Fruit fly (Drosophila melanogaster) whole organism, embryonic: ENCODE results near the gene CG12301.

Source experiments
- Abd-B ChIP-seq: fragments of 200-800 bp; sonication (Bioruptor generic); optimal IDR thresholded peaks from 2 replicates; lab custom pipeline; 2018; ENCODE audit warnings: missing biosample characterization, mild to moderate bottlenecking, missing genetic modification characterization, moderate library complexity
- Adf1 ChIP-seq: fragments of 200-800 bp; sonication (Bioruptor generic); IDR thresholded peaks from 2 replicates; pipeline ENCODE4 v1.3.6; 2022; ENCODE audit warnings: missing biosample characterization, missing genetic modification characterization
- Asciz ChIP-seq: fragments of 200-800 bp; sonication (Bioruptor generic); optimal IDR thresholded peaks from 2 replicates; lab custom pipeline; 2017; ENCODE audit warnings: missing biosample characterization, mild to moderate bottlenecking, missing genetic modification characterization, missing genetic modification reagents
- CG10366 ChIP-seq: fragments of 200-800 bp; sonication (Bioruptor generic); IDR thresholded peaks from 2 replicates; pipeline ENCODE4 v1.3.6; 2022; ENCODE audit warnings: missing biosample characterization, missing genetic modification characterization
- CG12744 ChIP-seq: fragments of 200-800 bp; sonication (Bioruptor generic); optimal IDR thresholded peaks from 2 replicates; lab custom pipeline; 2016; ENCODE audit warnings: missing biosample characterization, missing genetic modification characterization
- CG14667 ChIP-seq: fragments of 200-800 bp; sonication (Bioruptor generic); IDR thresholded peaks from 2 replicates; pipeline ENCODE4 v1.3.6; 2022; ENCODE audit warnings: missing biosample characterization, missing genetic modification characterization
- CG15601 ChIP-seq: fragments of 200-800 bp; sonication (Bioruptor generic); optimal IDR thresholded peaks from 3 replicates; lab custom pipeline; 2019; ENCODE audit warnings: missing biosample characterization, mild to moderate bottlenecking, missing genetic modification characterization, moderate library complexity
- CG17359 ChIP-seq: fragments of 200-800 bp; sonication (Bioruptor generic); optimal IDR thresholded peaks from 3 replicates; lab custom pipeline; 2018; ENCODE audit warnings: missing biosample characterization, mild to moderate bottlenecking, missing genetic modification characterization, moderate library complexity
- CG18262 ChIP-seq: fragments of 200-800 bp; optimal IDR thresholded peaks from 3 replicates; lab custom pipeline; 2019; ENCODE audit warnings: missing biosample characterization, mild to moderate bottlenecking, missing genetic modification characterization, moderate library complexity
- CG18599 ChIP-seq: fragments of 200-800 bp; sonication (Bioruptor generic); optimal IDR thresholded peaks from 3 replicates; lab custom pipeline; 2017; ENCODE audit warnings: missing biosample characterization, missing genetic modification characterization, mild to moderate bottlenecking, moderate library complexity, missing genetic modification reagents
- CG2199 ChIP-seq: fragments of 200-800 bp; sonication (Bioruptor generic); IDR thresholded peaks from 3 replicates; pipeline ENCODE4 v1.3.6; 2022; ENCODE audit warnings: missing biosample characterization, missing genetic modification characterization
- CG33213 ChIP-seq: fragments of 200-800 bp; sonication (Bioruptor generic); optimal IDR thresholded peaks from 3 replicates; lab custom pipeline; 2016; ENCODE audit warnings: missing biosample characterization, missing genetic modification characterization
- CG6765 ChIP-seq: fragments of 200-800 bp; sonication (Bioruptor generic); optimal IDR thresholded peaks from 3 replicates; lab custom pipeline; 2017; ENCODE audit warnings: missing biosample characterization, mild to moderate bottlenecking, missing genetic modification characterization
- CG7928 ChIP-seq: fragments of 200-800 bp; sonication (Bioruptor generic); optimal IDR thresholded peaks from 2 replicates; lab custom pipeline; 2017; ENCODE audit warnings: missing biosample characterization, mild to moderate bottlenecking, missing genetic modification characterization
- CG8359 ChIP-seq: fragments of 200-800 bp; sonication (Bioruptor generic); optimal IDR thresholded peaks from 2 replicates; lab custom pipeline; 2017; ENCODE audit warnings: missing biosample characterization, mild to moderate bottlenecking, missing genetic modification characterization, borderline replicate concordance
- CG9437 ChIP-seq: fragments of 200-800 bp; sonication (Bioruptor generic); optimal IDR thresholded peaks from 2 replicates; lab custom pipeline; 2018; ENCODE audit warnings: missing biosample characterization, mild to moderate bottlenecking, missing genetic modification characterization
- CG9876 ChIP-seq: fragments of 200-800 bp; sonication (Bioruptor generic); optimal IDR thresholded peaks from 2 replicates; lab custom pipeline; 2016; ENCODE audit warnings: missing biosample characterization, missing genetic modification characterization
- Dbx ChIP-seq: fragments of 200-800 bp; sonication (Bioruptor generic); IDR thresholded peaks from 3 replicates; pipeline ENCODE4 v1.3.6; 2022; ENCODE audit warnings: missing biosample characterization, missing genetic modification characterization
- Dp ChIP-seq: fragments of 200-800 bp; sonication (Bioruptor generic); optimal IDR thresholded peaks from 2 replicates; lab custom pipeline; 2018; ENCODE audit warnings: missing biosample characterization, mild to moderate bottlenecking, missing genetic modification characterization, moderate library complexity
- Eip74EF ChIP-seq, 2 experiments: fragments of 200-800 bp in 1 of 2; fragments of >200 bp in 1 of 2; sonication (Bioruptor generic) in 1 of 2; optimal IDR thresholded peaks; 2 replicates each; lab custom pipeline; 2017 to 2019; ENCODE audit warnings: missing biosample characterization in 2 of 2, missing genetic modification characterization in 2 of 2, mild to moderate bottlenecking in 1 of 2, moderate library complexity in 1 of 2
- Elba2 ChIP-seq: fragments of 200-800 bp; sonication (Bioruptor generic); optimal IDR thresholded peaks from 3 replicates; lab custom pipeline; 2016; ENCODE audit warnings: missing biosample characterization, missing genetic modification characterization
- Ets65A ChIP-seq: fragments of 200-800 bp; sonication (Bioruptor generic); peaks from one replicate; lab custom pipeline; 2016; ENCODE audit warnings: missing biosample characterization, missing genetic modification characterization
- Gsc ChIP-seq: fragments of 200-800 bp; sonication (Bioruptor generic); IDR thresholded peaks from 2 replicates; pipeline ENCODE4 v1.3.6; 2022; ENCODE audit warnings: missing biosample characterization, missing genetic modification characterization
- HLH3B ChIP-seq: fragments of 200-800 bp; sonication (Bioruptor generic); IDR thresholded peaks from 2 replicates; pipeline ENCODE4 v1.3.6; 2022; ENCODE audit warnings: missing biosample characterization, missing genetic modification characterization
- HLH54F ChIP-seq: fragments of 200-800 bp; sonication (Bioruptor generic); optimal IDR thresholded peaks from 3 replicates; lab custom pipeline; 2016; ENCODE audit warnings: missing biosample characterization, missing genetic modification characterization
- HmgD ChIP-seq: fragments of 200-800 bp; sonication (Bioruptor generic); optimal IDR thresholded peaks from 3 replicates; lab custom pipeline; 2016; ENCODE audit warnings: missing biosample characterization, missing genetic modification characterization
- Jarid2 ChIP-seq: fragments of 200-800 bp; sonication (Bioruptor generic); optimal IDR thresholded peaks from 3 replicates; lab custom pipeline; 2017; ENCODE audit warnings: mild to moderate bottlenecking, missing biosample characterization, missing genetic modification reagents, missing genetic modification characterization
- Lim3 ChIP-seq: fragments of 200-800 bp; sonication (Bioruptor generic); IDR thresholded peaks from 2 replicates; pipeline ENCODE4 v1.3.6; 2022; ENCODE audit warnings: missing biosample characterization, missing genetic modification characterization
- PHDP ChIP-seq: fragments of 200-800 bp; sonication (Bioruptor generic); optimal IDR thresholded peaks from 3 replicates; lab custom pipeline; 2018; ENCODE audit warnings: missing biosample characterization, mild to moderate bottlenecking, missing genetic modification characterization, moderate library complexity
- Pdp1 ChIP-seq, 2 experiments: fragments of 200-800 bp; sonication (Bioruptor generic); optimal IDR thresholded peaks; 3 replicates each; lab custom pipeline; 2016; ENCODE audit warnings: missing biosample characterization in 2 of 2, missing genetic modification characterization in 2 of 2, mild to moderate bottlenecking in 1 of 2, moderate library complexity in 1 of 2
- Rfx ChIP-seq: fragments of 200-800 bp; sonication (Bioruptor generic); IDR thresholded peaks from 2 replicates; pipeline ENCODE4 v1.3.6; 2022; ENCODE audit warnings: missing biosample characterization, missing genetic modification characterization
- Usf ChIP-seq: fragments of 200-800 bp; sonication (Bioruptor generic); optimal IDR thresholded peaks from 2 replicates; lab custom pipeline; 2017; ENCODE audit warnings: missing genotype, missing biosample characterization, missing genetic modification characterization
- ac ChIP-seq: fragments of 200-800 bp; sonication (Bioruptor generic); optimal IDR thresholded peaks from 3 replicates; lab custom pipeline; 2017; ENCODE audit warnings: missing biosample characterization, mild to moderate bottlenecking, missing genetic modification characterization
- ato ChIP-seq: fragments of 200-800 bp; sonication (Bioruptor generic); IDR thresholded peaks from 2 replicates; pipeline ENCODE4 v1.3.6; 2022; ENCODE audit warnings: missing biosample characterization, missing genetic modification characterization; ENCODE audit not compliant: partially characterized antibody
- az2 ChIP-seq: fragments of 200-800 bp; sonication (Bioruptor generic); optimal IDR thresholded peaks from 3 replicates; lab custom pipeline; 2016; ENCODE audit warnings: missing biosample characterization, missing genetic modification characterization
- chm ChIP-seq: fragments of 200-800 bp; sonication (Bioruptor generic); IDR thresholded peaks from 2 replicates; pipeline ENCODE4 v1.3.6; 2022; ENCODE audit warnings: missing biosample characterization, missing genetic modification characterization
- cwo ChIP-seq: fragments of 200-800 bp; sonication (Bioruptor generic); optimal IDR thresholded peaks from 3 replicates; lab custom pipeline; 2017; ENCODE audit warnings: missing biosample characterization, missing genetic modification characterization, mild to moderate bottlenecking, moderate library complexity, missing genetic modification reagents
- dpn ChIP-seq, 2 experiments: fragments of 200-800 bp; sonication (Bioruptor generic); optimal IDR thresholded peaks; 3 replicates each; lab custom pipeline; 2016; ENCODE audit warnings: missing biosample characterization in 2 of 2, missing genetic modification characterization in 2 of 2
- exex ChIP-seq: fragments of 200-800 bp; sonication (Bioruptor generic); optimal IDR thresholded peaks from 4 replicates; lab custom pipeline; 2018; ENCODE audit warnings: missing biosample characterization, mild to moderate bottlenecking, missing genetic modification characterization, moderate library complexity
- fd64A ChIP-seq: fragments of 200-800 bp; sonication (Bioruptor generic); optimal IDR thresholded peaks from 3 replicates; lab custom pipeline; 2018; ENCODE audit warnings: missing biosample characterization, mild to moderate bottlenecking, missing genetic modification characterization
- gfzf ChIP-seq: fragments of 200-800 bp; sonication (Bioruptor generic); optimal IDR thresholded peaks from 2 replicates; lab custom pipeline; 2016; ENCODE audit warnings: missing biosample characterization, mild to moderate bottlenecking, missing genetic modification characterization, moderate library complexity
- mam ChIP-seq: fragments of 200-800 bp; sonication (Bioruptor generic); optimal IDR thresholded peaks from 3 replicates; lab custom pipeline; 2016; ENCODE audit warnings: missing biosample characterization, missing genetic modification characterization
- nau ChIP-seq: fragments of 200-800 bp; sonication (Bioruptor generic); optimal IDR thresholded peaks from 3 replicates; lab custom pipeline; 2017; ENCODE audit warnings: missing biosample characterization, mild to moderate bottlenecking, missing genetic modification characterization, missing genetic modification reagents
- sc ChIP-seq, 3 experiments: fragments of >200 bp in 2 of 3; fragments of 200-800 bp in 1 of 3; sonication (Bioruptor generic) in 1 of 3; optimal IDR thresholded peaks; 2 replicates in 2 of 3; 3 replicates in 1 of 3; lab custom pipeline; 2017; ENCODE audit warnings: mild to moderate bottlenecking in 1 of 3, missing biosample characterization in 1 of 3, missing genetic modification characterization in 1 of 3, missing genetic modification reagents in 1 of 3
- sens-2 ChIP-seq: fragments of 200-800 bp; sonication (Bioruptor generic); IDR thresholded peaks from 2 replicates; pipeline ENCODE4 v1.3.6; 2022; ENCODE audit warnings: missing biosample characterization, missing genetic modification characterization
- slbo ChIP-seq: fragments of 200-800 bp; sonication (Bioruptor generic); IDR thresholded peaks from 2 replicates; pipeline ENCODE4 v1.3.6; 2022; ENCODE audit warnings: missing biosample characterization, missing genetic modification characterization
- sob ChIP-seq: fragments of 200-800 bp; sonication (Bioruptor generic); IDR thresholded peaks from 2 replicates; pipeline ENCODE4 v1.3.6; 2022; ENCODE audit warnings: missing biosample characterization, missing genetic modification characterization
- tna ChIP-seq: fragments of 200-800 bp; sonication (Bioruptor generic); IDR thresholded peaks from 2 replicates; pipeline ENCODE4 v1.3.6; 2022; ENCODE audit warnings: missing biosample characterization, missing genetic modification characterization; ENCODE audit not compliant: partially characterized antibody

Gene CG12301

DNA sequence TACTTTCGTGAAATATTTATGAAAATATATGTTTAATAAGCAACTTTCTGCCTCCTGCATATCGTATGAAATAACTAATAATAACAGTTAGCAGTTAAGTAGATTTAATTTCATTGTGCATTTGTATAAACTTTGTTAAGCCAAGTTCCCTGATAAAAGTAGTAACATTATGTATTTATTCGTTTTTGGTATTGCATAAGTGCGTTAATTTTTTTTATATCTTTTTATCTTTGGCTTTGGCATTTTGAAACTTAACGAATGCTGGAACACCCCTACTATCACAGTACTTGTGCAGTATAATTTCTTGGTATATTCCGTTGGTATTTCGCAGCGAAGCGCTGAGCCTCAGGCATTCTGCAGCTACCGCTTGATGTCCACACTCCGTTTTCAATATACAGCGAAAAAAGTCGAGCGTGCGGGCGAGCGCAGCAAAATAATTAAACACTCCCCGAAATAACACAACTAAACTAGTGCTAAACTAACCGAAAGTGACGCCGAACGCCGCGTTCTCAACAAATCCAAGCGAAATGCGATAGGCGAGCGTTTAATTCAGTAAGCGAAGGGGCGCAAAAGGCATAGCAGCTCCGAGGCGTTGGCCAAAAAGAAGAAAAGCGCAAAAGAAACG, 8.0 kb downstream of the CG12301 start, which contains the start of gene RhoGAP71E (continued):
- TF ChIP-seq CG9437 (GFP tag; lab: Kevin White, UChicago): no peak
- peak; percentile 27 for TF ChIP-seq mam (GFP tag; lab: Kevin White, UChicago)
- TF ChIP-seq CG15601: no peak
- TF ChIP-seq Rfx (GFP tag; lab: Robert Waterston, UW): peak; percentile 74
- TF ChIP-seq Eip74EF (GFP tag; optimal IDR thresholded peaks at IDR 0.05; lab: Kevin White, UChicago): peak in 1 of 2 experiments; percentile 34
- TF ChIP-seq HmgD (GFP tag; lab: Kevin White, UChicago): peak; percentile 56
- TF ChIP-seq exex: peak; percentile 13
- TF ChIP-seq Pdp1 (GFP tag; optimal IDR thresholded peaks at IDR 0.05; lab: Kevin White, UChicago): peak in 1 of 2 experiments; percentile 48
- TF ChIP-seq CG6765 (GFP tag; lab: Kevin White, UChicago): peak; percentile 10
- peak; percentile 23 for TF ChIP-seq PHDP
- TF ChIP-seq CG2199 (GFP tag; lab: Robert Waterston, UW): no peak
- TF ChIP-seq Dp (GFP tag; lab: Kevin White, UChicago): peak; percentile 11
- no peak for TF ChIP-seq Abd-B (GFP tag; lab: Kevin White, UChicago)
- TF ChIP-seq CG17359 (tag; lab: Kevin White, UChicago): peak; percentile 44
- no peak for TF ChIP-seq ac (GFP tag; lab: Kevin White, UChicago)
- no peak for TF ChIP-seq Lim3 (GFP tag; lab: Robert Waterston, UW)
- TF ChIP-seq gfzf (GFP tag; lab: Kevin White, UChicago): peak; percentile 89
- TF ChIP-seq cwo (GFP tag; lab: Kevin White, UChicago): peak; percentile 45
- TF ChIP-seq CG18599 (GFP tag; lab: Kevin White, UChicago): peak; percentile 73
- TF ChIP-seq nau (GFP tag; lab: Kevin White, UChicago): peak; percentile 17
- TF ChIP-seq az2 (GFP tag; lab: Kevin White, UChicago): no peak
- TF ChIP-seq CG8359: peak; percentile 26
- TF ChIP-seq chm (GFP tag; lab: Robert Waterston, UW): peak; percentile 89
- TF ChIP-seq CG7928 (GFP tag; lab: Kevin White, UChicago): no peak
- peak; percentile 27 for TF ChIP-seq Ets65A (GFP tag; lab: Kevin White, UChicago)
- TF ChIP-seq CG14667 (GFP tag; lab: Robert Waterston, UW): 0 out of 2 replicates have a peak, but pooled peaks have one; percentile 23
- TF ChIP-seq tna (GFP tag; lab: Robert Waterston, UW): no peak
- TF ChIP-seq Elba2 (GFP tag; lab: Kevin White, UChicago): no peak
- peak; percentile 24; the same call in 1 of the 2 replicates for TF ChIP-seq HLH3B (GFP tag; lab: Robert Waterston, UW)
- peak; percentile 91 for TF ChIP-seq Jarid2 (GFP tag; lab: Kevin White, UChicago)
- TF ChIP-seq CG10366 (GFP tag; lab: Robert Waterston, UW): peak; percentile 66
- peak; percentile 30 for TF ChIP-seq CG18262 (tag; lab: Kevin White, UChicago)
- TF ChIP-seq Adf1 (GFP tag; lab: Robert Waterston, UW): no peak
- no peak for TF ChIP-seq Gsc (GFP tag; lab: Robert Waterston, UW)
- TF ChIP-seq CG33213 (GFP tag; lab: Kevin White, UChicago): peak; percentile 51
- TF ChIP-seq sc (optimal IDR thresholded peaks at IDR 0.05; lab: Kevin White, UChicago): no peak
- no peak for TF ChIP-seq sc (GFP tag; optimal IDR thresholded peaks at IDR 0.05; lab: Kevin White, UChicago)
- TF ChIP-seq sens-2 (GFP tag; lab: Robert Waterston, UW): no peak
- TF ChIP-seq slbo (GFP tag; lab: Robert Waterston, UW): peak; percentile 60
- no peak for TF ChIP-seq dpn (GFP tag; optimal IDR thresholded peaks at IDR 0.05; lab: Kevin White, UChicago)
- TF ChIP-seq ato (GFP tag; lab: Robert Waterston, UW): peak; percentile 52; the same call in 1 of the 2 replicates
- TF ChIP-seq Asciz: no peak
- peak; percentile 65; the same call in 1 of the 2 replicates for TF ChIP-seq sob (GFP tag; lab: Robert Waterston, UW)
- TF ChIP-seq fd64A (GFP tag; lab: Kevin White, UChicago): peak; percentile 10
- no peak for TF ChIP-seq CG9876
- peak; percentile 62; the same call in 1 of the 3 replicates for TF ChIP-seq Dbx
- no peak for TF ChIP-seq CG12744
- TF ChIP-seq Usf (GFP tag; lab: Kevin White, UChicago): no peak
- no peak for TF ChIP-seq HLH54F (GFP tag; lab: Kevin White, UChicago)
